ENCODE assay signal across 1 fruit fly cellular context in genomic region chr2L:3376684-3377086, dm6.
TF ChIP-seq lines count a peak whose summit lies in the region.

CG9662 (minus strand) TSS chr2L:3376737.
Ptpa (plus strand) TSS chr2L:3377002.

TF ChIP-seq in whole organism, embryonic, 481 proteins besides CTCF, POLR2A, EP300 and RAD21 (continued from another document and continues in another):
- TF ChIP-seq hb (GFP tag; IDR thresholded peaks at IDR 0.05; lab: Robert Waterston, UW; ENCODE audit: partially characterized antibody) (peak; percentile 88), CG7357 (GFP tag; IDR thresholded peaks at IDR 0.05; lab: Robert Waterston, UW) (peak; percentile 100), en (GFP tag; optimal IDR thresholded peaks at IDR 0.05; lab: Kevin White, UChicago) (no peak), sim (GFP tag; IDR thresholded peaks at IDR 0.05; lab: Robert Waterston, UW) (no peak), corto (GFP tag; optimal IDR thresholded peaks at IDR 0.05; lab: Kevin White, UChicago) (no peak), nmo (GFP tag; optimal IDR thresholded peaks at IDR 0.05; lab: Kevin White, UChicago) (peak; percentile 93), CG11456 (GFP tag; IDR thresholded peaks at IDR 0.05; lab: Robert Waterston, UW) (peak; percentile 84), toy (GFP tag; IDR thresholded peaks at IDR 0.05; lab: Robert Waterston, UW) (no peak), CG34376 (GFP tag; optimal IDR thresholded peaks at IDR 0.05; lab: Kevin White, UChicago) (peak; percentile 22), p53 (GFP tag; optimal IDR thresholded peaks at IDR 0.05; lab: Kevin White, UChicago) (peak; percentile 70), Drgx (GFP tag; IDR thresholded peaks at IDR 0.05; lab: Robert Waterston, UW) (no peak), CG33557 (GFP tag; optimal IDR thresholded peaks at IDR 0.05; lab: Kevin White, UChicago) (peak; percentile 64), vnd (GFP tag; IDR thresholded peaks at IDR 0.05; lab: Robert Waterston, UW; ENCODE audit: partially characterized antibody) (peak; percentile 95), mam (GFP tag; optimal IDR thresholded peaks at IDR 0.05; lab: Kevin White, UChicago) (peak; percentile 93), bbx (GFP tag; IDR thresholded peaks at IDR 0.05; lab: Robert Waterston, UW; ENCODE audit: partially characterized antibody) (peak; percentile 84), CG3281 (GFP tag; optimal IDR thresholded peaks at IDR 0.05; lab: Kevin White, UChicago) (no peak), CG2202 (tag; optimal IDR thresholded peaks at IDR 0.05; lab: Kevin White, UChicago) (peak; percentile 32), Lpt (GFP tag; optimal IDR thresholded peaks at IDR 0.05; lab: Kevin White, UChicago) (no peak), ara (GFP tag; IDR thresholded peaks at IDR 0.05; lab: Robert Waterston, UW) (no peak), sqz (GFP tag; optimal IDR thresholded peaks at IDR 0.05; lab: Kevin White, UChicago) (no peak), CG13624 (GFP tag; optimal IDR thresholded peaks at IDR 0.05; lab: Kevin White, UChicago) (peak; percentile 91), CG17568 (GFP tag; optimal IDR thresholded peaks at IDR 0.05; lab: Kevin White, UChicago) (no peak), aop (GFP tag; IDR thresholded peaks at IDR 0.05; lab: Robert Waterston, UW) (0 out of 2 replicates have a peak, but pooled peaks have one; percentile 32), Med (GFP tag; lab: Kevin White, UChicago) (peak; percentile 98), CG15601 (tag; optimal IDR thresholded peaks at IDR 0.05; lab: Kevin White, UChicago) (peak; percentile 55), CG10979 (tag; optimal IDR thresholded peaks at IDR 0.05; lab: Kevin White, UChicago) (peak; percentile 75), Oli (tag; optimal IDR thresholded peaks at IDR 0.05; lab: Kevin White, UChicago) (peak; percentile 64), CG8359 (GFP tag; optimal IDR thresholded peaks at IDR 0.05; lab: Kevin White, UChicago; ENCODE audit: borderline replicate concordance) (peak; percentile 13), CG11085 (GFP tag; IDR thresholded peaks at IDR 0.05; lab: Robert Waterston, UW) (peak; percentile 74), CG18262 (tag; optimal IDR thresholded peaks at IDR 0.05; lab: Kevin White, UChicago) (peak; percentile 67), Deaf1 (tag; optimal IDR thresholded peaks at IDR 0.05; lab: Kevin White, UChicago) (no peak), MESR4 (GFP tag; optimal IDR thresholded peaks at IDR 0.05; lab: Kevin White, UChicago) (peak; percentile 35), fd102C (GFP tag; optimal IDR thresholded peaks at IDR 0.05; lab: Kevin White, UChicago) (no peak), maf-S (GFP tag; optimal IDR thresholded peaks at IDR 0.05; lab: Kevin White, UChicago) (peak; percentile 85), PHDP (tag; optimal IDR thresholded peaks at IDR 0.05; lab: Kevin White, UChicago) (peak; percentile 76), CG11247 (GFP tag; IDR thresholded peaks at IDR 0.05; lab: Robert Waterston, UW) (peak; percentile 64), gcm (GFP tag; optimal IDR thresholded peaks at IDR 0.05; lab: Kevin White, UChicago) (no peak), CG6175 (GFP tag; IDR thresholded peaks at IDR 0.05; lab: Robert Waterston, UW) (peak; percentile 57; the same call in 1 of the 3 replicates), chm (GFP tag; IDR thresholded peaks at IDR 0.05; lab: Robert Waterston, UW) (no peak), CG2889 (GFP tag; IDR thresholded peaks at IDR 0.05; lab: Robert Waterston, UW) (peak; percentile 75; the same call in 1 of the 3 replicates), phol (tag; optimal IDR thresholded peaks at IDR 0.05; lab: Kevin White, UChicago) (peak; percentile 91), CG8478 (optimal IDR thresholded peaks at IDR 0.05; lab: Kevin White, UChicago) (no peak), danr (GFP tag; IDR thresholded peaks at IDR 0.05; lab: Robert Waterston, UW) (peak; percentile 60), HLH3B (GFP tag; IDR thresholded peaks at IDR 0.05; lab: Robert Waterston, UW) (peak; percentile 82), Antp (GFP tag; optimal IDR thresholded peaks at IDR 0.05; lab: Kevin White, UChicago) (peak; percentile 92), sima (GFP tag; optimal IDR thresholded peaks at IDR 0.05; lab: Kevin White, UChicago) (no peak), inv (GFP tag; IDR thresholded peaks at IDR 0.05; lab: Robert Waterston, UW; ENCODE audit: partially characterized antibody) (peak; percentile 93), disco-r (GFP tag; optimal IDR thresholded peaks at IDR 0.05; lab: Kevin White, UChicago) (peak; percentile 49), CG14014 (GFP tag; IDR thresholded peaks at IDR 0.05; lab: Robert Waterston, UW) (peak; percentile 84), slou (GFP tag; optimal IDR thresholded peaks at IDR 0.05; lab: Kevin White, UChicago) (peak; percentile 75), CG6654 (GFP tag; optimal IDR thresholded peaks at IDR 0.05; lab: Kevin White, UChicago) (peak; percentile 32), dati (GFP tag; IDR thresholded peaks at IDR 0.05; lab: Robert Waterston, UW) (no peak), dysf (GFP tag; IDR thresholded peaks at IDR 0.05; lab: Robert Waterston, UW) (peak; percentile 90), Rfx (GFP tag; IDR thresholded peaks at IDR 0.05; lab: Robert Waterston, UW) (peak; percentile 89), wek (GFP tag; optimal IDR thresholded peaks at IDR 0.05; lab: Kevin White, UChicago) (no peak), CG30020 (tag; optimal IDR thresholded peaks at IDR 0.05; lab: Kevin White, UChicago) (peak; percentile 91), CG8765 (GFP tag; IDR thresholded peaks at IDR 0.05; lab: Robert Waterston, UW) (peak; percentile 66), chif (GFP tag; optimal IDR thresholded peaks at IDR 0.05; lab: Kevin White, UChicago) (peak; percentile 54 to 86), CG12104 (GFP tag; optimal IDR thresholded peaks at IDR 0.05; lab: Kevin White, UChicago) (peak; percentile 48), Elba2 (GFP tag; optimal IDR thresholded peaks at IDR 0.05; lab: Kevin White, UChicago) (peak; percentile 60), CG16813 (GFP tag; IDR thresholded peaks at IDR 0.05; lab: Robert Waterston, UW; ENCODE audit: partially characterized antibody) (peak; percentile 97), CG4328 (GFP tag; optimal IDR thresholded peaks at IDR 0.05; lab: Kevin White, UChicago) (peak; percentile 32), Dad (GFP tag; optimal IDR thresholded peaks at IDR 0.05; lab: Kevin White, UChicago) (peak; percentile 84), salm (tag; optimal IDR thresholded peaks at IDR 0.05; lab: Kevin White, UChicago) (no peak), CG12155 (GFP tag; optimal IDR thresholded peaks at IDR 0.05; lab: Kevin White, UChicago) (peak; percentile 81), tna (GFP tag; IDR thresholded peaks at IDR 0.05; lab: Robert Waterston, UW; ENCODE audit: partially characterized antibody) (peak; percentile 70), CG10147 (GFP tag; optimal IDR thresholded peaks at IDR 0.05; lab: Kevin White, UChicago) (peak; percentile 55), Sox100B (GFP tag; optimal IDR thresholded peaks at IDR 0.05; lab: Kevin White, UChicago) (no peak), nau (GFP tag; optimal IDR thresholded peaks at IDR 0.05; lab: Kevin White, UChicago) (no peak), CG12219 (GFP tag; optimal IDR thresholded peaks at IDR 0.05; lab: Kevin White, UChicago) (no peak), Hr51 (GFP tag; optimal IDR thresholded peaks at IDR 0.05; lab: Kevin White, UChicago) (peak; percentile 66 to 80), Nf-YC (tag; optimal IDR thresholded peaks at IDR 0.05; lab: Kevin White, UChicago) (no peak), wdn (GFP tag; IDR thresholded peaks at IDR 0.05; lab: Robert Waterston, UW) (peak; percentile 79), ap (GFP tag; IDR thresholded peaks at IDR 0.05; lab: Robert Waterston, UW) (peak; percentile 21; the same call in 1 of the 2 replicates), CG14860 (GFP tag; IDR thresholded peaks at IDR 0.05; lab: Robert Waterston, UW; ENCODE audit: partially characterized antibody) (peak; percentile 88), CG8089 (GFP tag; optimal IDR thresholded peaks at IDR 0.05; lab: Kevin White, UChicago) (peak; percentile 70), Ada2b (GFP tag; IDR thresholded peaks at IDR 0.05; lab: Robert Waterston, UW) (peak; percentile 80), CG7786 (GFP tag; optimal IDR thresholded peaks at IDR 0.05; lab: Kevin White, UChicago) (peak; percentile 82), jumu (GFP tag; optimal IDR thresholded peaks at IDR 0.05; lab: Kevin White, UChicago) (peak; percentile 92), CG13296 (GFP tag; optimal IDR thresholded peaks at IDR 0.05; lab: Kevin White, UChicago) (peak; percentile 23), Trl (optimal IDR thresholded peaks at IDR 0.05; lab: Kevin White, UChicago) (no peak), Trl (GFP tag; optimal IDR thresholded peaks at IDR 0.05; lab: Kevin White, UChicago) (peak; percentile 87), Stat92E (GFP tag; optimal IDR thresholded peaks at IDR 0.05; lab: Kevin White, UChicago) (no peak), Fer2 (tag; optimal IDR thresholded peaks at IDR 0.05; lab: Kevin White, UChicago) (peak; percentile 69), CG17912 (GFP tag; optimal IDR thresholded peaks at IDR 0.05; lab: Kevin White, UChicago) (no peak), twi (tag; optimal IDR thresholded peaks at IDR 0.05; lab: Kevin White, UChicago) (no peak), mld (GFP tag; IDR thresholded peaks at IDR 0.05; lab: Robert Waterston, UW; ENCODE audit: partially characterized antibody) (0 out of 3 replicates have a peak, but pooled peaks have one; percentile 44), CoRest (tag; optimal IDR thresholded peaks at IDR 0.05; lab: Kevin White, UChicago) (peak; percentile 87), lmd (GFP tag; IDR thresholded peaks at IDR 0.05; lab: Robert Waterston, UW) (peak; percentile 88), pzg (GFP tag; optimal IDR thresholded peaks at IDR 0.05; lab: Kevin White, UChicago) (peak; percentile 76), gem (tag; optimal IDR thresholded peaks at IDR 0.05; lab: Kevin White, UChicago) (peak; percentile 90), CG3847 (GFP tag; IDR thresholded peaks at IDR 0.05; lab: Robert Waterston, UW) (peak; percentile 90), CG5245 (GFP tag; optimal IDR thresholded peaks at IDR 0.05; lab: Kevin White, UChicago) (peak; percentile 66), slbo (GFP tag; IDR thresholded peaks at IDR 0.05; lab: Robert Waterston, UW) (peak; percentile 92), Mad (GFP tag; optimal IDR thresholded peaks at IDR 0.05; lab: Kevin White, UChicago) (peak; percentile 75), pros (GFP tag; optimal IDR thresholded peaks at IDR 0.05; lab: Kevin White, UChicago) (no peak), CG1233 (GFP tag; optimal IDR thresholded peaks at IDR 0.05; lab: Kevin White, UChicago) (peak; percentile 55), CG17829 (tag; optimal IDR thresholded peaks at IDR 0.05; lab: Kevin White, UChicago) (peak; percentile 77), CG1832 (GFP tag; optimal IDR thresholded peaks at IDR 0.05; lab: Kevin White, UChicago) (no peak), sens-2 (GFP tag; IDR thresholded peaks at IDR 0.05; lab: Robert Waterston, UW) (no peak), Gug (GFP tag; IDR thresholded peaks at IDR 0.05; lab: Robert Waterston, UW) (peak; percentile 89), ttk (GFP tag; IDR thresholded peaks at IDR 0.05; lab: Robert Waterston, UW) (peak; percentile 62; the same call in 1 of the 2 replicates), ind (GFP tag; optimal IDR thresholded peaks at IDR 0.05; lab: Kevin White, UChicago) (peak; percentile 87), CG12236 (GFP tag; optimal IDR thresholded peaks at IDR 0.05; lab: Kevin White, UChicago) (peak; percentile 49), CG9876 (GFP tag; optimal IDR thresholded peaks at IDR 0.05; lab: Kevin White, UChicago) (peak; percentile 76), Mrtf (GFP tag; IDR thresholded peaks at IDR 0.05; lab: Robert Waterston, UW) (peak; percentile 72), CG3995 (GFP tag; optimal IDR thresholded peaks at IDR 0.05; lab: Kevin White, UChicago) (peak; percentile 59), CG11398 (GFP tag; optimal IDR thresholded peaks at IDR 0.05; lab: Kevin White, UChicago) (peak; percentile 60), NfI (GFP tag; optimal IDR thresholded peaks at IDR 0.05; lab: Kevin White, UChicago) (peak; percentile 82), CG18476 (GFP tag; optimal IDR thresholded peaks at IDR 0.05; lab: Kevin White, UChicago) (peak; percentile 67), CG17385 (GFP tag; optimal IDR thresholded peaks at IDR 0.05; lab: Kevin White, UChicago) (peak; percentile 91), CG15269 (tag; optimal IDR thresholded peaks at IDR 0.05; lab: Kevin White, UChicago) (peak; percentile 75), Hr3 (GFP tag; optimal IDR thresholded peaks at IDR 0.05; lab: Kevin White, UChicago) (peak; percentile 88), Hr78 (GFP tag; optimal IDR thresholded peaks at IDR 0.05; lab: Kevin White, UChicago) (no peak), caup (GFP tag; optimal IDR thresholded peaks at IDR 0.05; lab: Kevin White, UChicago; ENCODE audit: severe bottlenecking) (peak; percentile 61), lov (optimal IDR thresholded peaks at IDR 0.05; lab: Kevin White, UChicago) (no peak), lov (GFP tag; IDR thresholded peaks at IDR 0.05; lab: Robert Waterston, UW) (0 out of 3 replicates have a peak, but pooled peaks have one; percentile 43), sd (tag; optimal IDR thresholded peaks at IDR 0.05; lab: Kevin White, UChicago) (no peak), D (optimal IDR thresholded peaks at IDR 0.05; lab: Kevin White, UChicago) (no peak), D (GFP tag; optimal IDR thresholded peaks at IDR 0.05; lab: Kevin White, UChicago) (peak; percentile 59), ato (GFP tag; IDR thresholded peaks at IDR 0.05; lab: Robert Waterston, UW; ENCODE audit: partially characterized antibody) (peak; percentile 58), kni (GFP tag; optimal IDR thresholded peaks at IDR 0.05; lab: Kevin White, UChicago) (no peak), CG10267 (tag; optimal IDR thresholded peaks at IDR 0.05; lab: Kevin White, UChicago) (peak; percentile 80), wor (GFP tag; IDR thresholded peaks at IDR 0.05; lab: Robert Waterston, UW) (peak; percentile 79), emc (GFP tag; optimal IDR thresholded peaks at IDR 0.05; lab: Kevin White, UChicago) (peak; percentile 55), Lim3 (GFP tag; IDR thresholded peaks at IDR 0.05; lab: Robert Waterston, UW) (peak; percentile 54; the same call in 1 of the 2 replicates), B-H2 (GFP tag; optimal IDR thresholded peaks at IDR 0.05; lab: Kevin White, UChicago) (peak; percentile 28), CHES-1-like (GFP tag; optimal IDR thresholded peaks at IDR 0.05; lab: Kevin White, UChicago) (peak; percentile 88), tio (GFP tag; optimal IDR thresholded peaks at IDR 0.05; lab: Kevin White, UChicago) (peak; percentile 72), bcd (GFP tag; optimal IDR thresholded peaks at IDR 0.05; lab: Kevin White, UChicago) (peak; percentile 78), CG12071 (GFP tag; optimal IDR thresholded peaks at IDR 0.05; lab: Kevin White, UChicago) (no peak)
